Worm (Caenorhabditis elegans): ENCODE data around the gene F55G7.5.

DNA sequence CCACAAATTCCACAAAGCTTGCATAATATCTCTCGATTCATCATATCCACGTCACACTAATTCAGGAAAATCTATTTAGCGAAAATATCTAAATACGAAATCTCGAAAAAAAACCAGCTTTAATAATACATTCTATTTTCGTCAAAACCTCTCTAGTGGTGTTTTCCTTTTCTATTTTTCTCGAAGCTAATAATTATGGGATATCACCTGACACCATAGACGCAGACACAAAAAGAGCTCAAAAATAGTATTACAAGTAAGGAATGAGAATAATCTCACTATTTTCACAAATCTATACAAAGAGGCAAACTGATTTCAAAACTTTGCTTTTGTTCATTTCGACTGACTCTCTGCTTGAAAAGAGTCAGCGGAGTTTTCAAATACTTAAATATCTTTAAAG, 30.4 kb upstream of the F55G7.5 start:
- TF ChIP-seq tab-1 (GFP tag; IDR thresholded peaks at IDR 0.05) (no peak), ztf-29 (GFP tag; IDR thresholded peaks at IDR 0.05) (no peak), ztf-23 (GFP tag; IDR thresholded peaks at IDR 0.05) (no peak), cog-1 (tag; optimal IDR thresholded peaks at IDR 0.05) (no peak), med-1 (GFP tag; optimal IDR thresholded peaks at IDR 0.05; ENCODE audit: insufficient read depth) (no peak), flt-1 (GFP tag; IDR thresholded peaks at IDR 0.05) (no peak), klf-2 (GFP tag; conservative IDR thresholded peaks at IDR 0.05) (no peak)

All from whole organism, midembryonic.